Worm (Caenorhabditis elegans) whole organism, L1 larva: ENCODE data around the gene F40G9.17.

Source experiments
- blmp-1 ChIP-seq: fragments of 150-350 bp; optimal IDR thresholded peaks from 2 replicates; lab custom pipeline; 2014; ENCODE audit warnings: missing biosample characterization, missing genetic modification characterization
- ceh-90 ChIP-seq: sonication (generic microtip); optimal IDR thresholded peaks from 2 replicates; lab custom pipeline; 2016; ENCODE audit warnings: missing genetic modification characterization, missing compliant biosample characterization
- egl-27 ChIP-seq, 2 experiments: fragments of 150-350 bp in 1 of 2; sonication (generic microtip); optimal IDR thresholded peaks; 3 replicates each; lab custom pipeline; 2017 to 2018; ENCODE audit warnings: missing biosample characterization in 2 of 2, missing genetic modification characterization in 2 of 2, missing genetic modification reagents in 2 of 2
- fkh-10 ChIP-seq: sonication (generic microtip); optimal IDR thresholded peaks from 2 replicates; lab custom pipeline; 2017; ENCODE audit warnings: missing biosample characterization, missing genetic modification reagents, missing genetic modification characterization
- fos-1 ChIP-seq: fragments of 150-350 bp; optimal IDR thresholded peaks from 2 replicates; lab custom pipeline; 2014; ENCODE audit warnings: missing biosample characterization, missing genetic modification characterization
- lin-15B ChIP-seq: fragments of 150-350 bp; sonication (generic microtip); optimal IDR thresholded peaks from 3 replicates; lab custom pipeline; 2014; ENCODE audit warnings: missing biosample characterization, missing genetic modification characterization
- lin-39 ChIP-seq: fragments of 150-350 bp; optimal IDR thresholded peaks from 2 replicates; lab custom pipeline; 2014; ENCODE audit warnings: missing biosample characterization, missing genetic modification reagents, missing genetic modification characterization
- mdl-1 ChIP-seq, 2 experiments: fragments of 150-350 bp; optimal IDR thresholded peaks; 2 replicates each; lab custom pipeline; 2014 to 2017; ENCODE audit warnings: missing biosample characterization in 2 of 2, missing genetic modification characterization in 2 of 2, inconsistent platforms in 1 of 2
- snpc-4 ChIP-seq: fragments of 150-350 bp; optimal IDR thresholded peaks from 2 replicates; lab custom pipeline; 2014; ENCODE audit warnings: missing biosample characterization, missing genetic modification characterization
- sox-4 ChIP-seq: sonication (generic microtip); optimal IDR thresholded peaks from 2 replicates; lab custom pipeline; 2016; ENCODE audit warnings: missing genetic modification characterization, missing compliant biosample characterization
- tbx-2 ChIP-seq: sonication (generic microtip); optimal IDR thresholded peaks from 2 replicates; lab custom pipeline; 2016; ENCODE audit warnings: missing genetic modification characterization, missing compliant biosample characterization
- xbp-1 ChIP-seq: sonication (generic microtip); optimal IDR thresholded peaks from 2 replicates; lab custom pipeline; 2016; ENCODE audit warnings: missing genetic modification characterization, missing compliant biosample characterization
- ztf-11 ChIP-seq, 2 experiments: sonication (generic microtip); optimal IDR thresholded peaks; 2 replicates each; lab custom pipeline; 2016 to 2017; ENCODE audit warnings: missing genetic modification characterization in 2 of 2, missing biosample characterization in 1 of 2, missing compliant biosample characterization in 1 of 2

DNA sequence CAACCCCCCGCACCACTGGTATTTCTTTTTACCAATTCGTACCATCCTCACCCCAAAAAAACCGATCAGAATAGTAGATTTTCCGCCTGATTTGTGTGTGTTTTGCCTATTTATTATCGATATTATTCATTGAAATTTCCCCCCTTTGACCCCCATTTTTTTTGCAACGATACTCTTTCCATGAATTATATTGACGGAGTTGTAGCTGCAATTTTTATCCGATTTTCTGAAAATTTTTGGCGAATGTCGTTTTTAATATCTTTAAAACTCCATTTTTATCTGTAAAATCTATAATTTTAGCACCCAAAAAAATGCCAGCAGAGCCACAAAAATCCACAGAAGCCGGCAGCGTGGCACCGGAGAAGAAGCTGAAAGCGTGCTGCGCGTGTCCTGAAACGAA, 3.6 kb upstream of the F40G9.17 start, which contains the start of gene cox-17:
- no peak for TF ChIP-seq lin-39
- no peak for TF ChIP-seq ztf-11 (tag; optimal IDR thresholded peaks at IDR 0.05; lab: Kevin White, UChicago)
- TF ChIP-seq fkh-10 (GFP tag; lab: Kevin White, UChicago), result no peak
- TF ChIP-seq snpc-4 (tag; lab: Kevin White, UChicago), result no peak
- no peak for TF ChIP-seq fos-1 (tag; lab: Kevin White, UChicago)
- no peak for TF ChIP-seq lin-15B (tag; lab: Kevin White, UChicago)
- TF ChIP-seq blmp-1 (tag; lab: Kevin White, UChicago), result no peak
- TF ChIP-seq tbx-2 (tag; lab: Kevin White, UChicago), result no peak
- TF ChIP-seq xbp-1 (tag; lab: Kevin White, UChicago), result no peak
- TF ChIP-seq mdl-1 (tag; optimal IDR thresholded peaks at IDR 0.05; lab: Kevin White, UChicago), result no peak
- no peak for TF ChIP-seq ceh-90
- no peak for TF ChIP-seq egl-27 (tag; optimal IDR thresholded peaks at IDR 0.05; lab: Kevin White, UChicago)
- no peak for TF ChIP-seq sox-4 (tag; lab: Kevin White, UChicago)
